Worm (Caenorhabditis elegans): ENCODE data around the gene mcp-1.
A peak's percentile ranks its signal among the peaks of the same experiment; 100 is the strongest.

mcp-1 gene

ce11 chrV:6017630-6018029 is 56.0 kb downstream of the mcp-1 start, which contains the start of the genes rpt-2 and aps-1 (continued):
- peak; percentile 68 for TF ChIP-seq rbr-2 (tag; optimal IDR thresholded peaks at IDR 0.05)
- TF ChIP-seq unc-62 (GFP tag; optimal IDR thresholded peaks at IDR 0.05 in 1 of 2), result no peak
- TF ChIP-seq unc-62 (tag; optimal IDR thresholded peaks at IDR 0.05), result no peak
- TF ChIP-seq lim-7 (GFP tag; IDR thresholded peaks at IDR 0.05), result no peak
- no peak for TF ChIP-seq fkh-10 (GFP tag; optimal IDR thresholded peaks at IDR 0.05)
- peak; percentile 60 for TF ChIP-seq hlh-11 (tag; optimal IDR thresholded peaks at IDR 0.05)
- TF ChIP-seq daf-12 (tag; optimal IDR thresholded peaks at IDR 0.05), result no peak
- TF ChIP-seq hif-1 (tag; optimal IDR thresholded peaks at IDR 0.05), result peak in 1 of 2 experiments; percentile 44
- TF ChIP-seq lin-38 (GFP tag; IDR thresholded peaks at IDR 0.05), result peak; percentile 97
- no peak for TF ChIP-seq zip-2 (tag; optimal IDR thresholded peaks at IDR 0.05)
- no peak for TF ChIP-seq F44E2.7 (GFP tag; IDR thresholded peaks at IDR 0.05)
- TF ChIP-seq daf-8 (GFP tag; IDR thresholded peaks at IDR 0.05), result no peak
- no peak for TF ChIP-seq nhr-48 (tag; optimal IDR thresholded peaks at IDR 0.05)

Data from whole organism, L4 larva.